Worm (Caenorhabditis elegans) whole organism, mixed stage, embryonic: Measurements from ENCODE around the gene T14G8.2.

ENCODE experiments used
- ceh-43 ChIP-seq: fragments of 200-800 bp; sonication (Bioruptor generic); optimal IDR thresholded peaks from 2 replicates; lab custom pipeline; 2018; ENCODE audit warnings: mild to moderate bottlenecking, missing genetic modification characterization, moderate library complexity, missing compliant biosample characterization
- ces-1 ChIP-seq: fragments of 150-350 bp; optimal IDR thresholded peaks from 2 replicates; lab custom pipeline; 2014; ENCODE audit warnings: missing biosample characterization, missing genetic modification reagents, missing genetic modification characterization
- flh-1 ChIP-seq: fragments of 200-800 bp; sonication (Bioruptor generic); optimal IDR thresholded peaks from 2 replicates; lab custom pipeline; 2018; ENCODE audit warnings: mild to moderate bottlenecking, missing genetic modification characterization, moderate library complexity, missing compliant biosample characterization
- lin-13 ChIP-seq: fragments of 150-350 bp; optimal IDR thresholded peaks from 2 replicates; lab custom pipeline; 2014; ENCODE audit warnings: missing biosample characterization, missing genetic modification characterization
- nhr-237 ChIP-seq: fragments of 150-350 bp; optimal IDR thresholded peaks from 2 replicates; lab custom pipeline; 2014; ENCODE audit warnings: missing biosample characterization, missing genetic modification characterization
- nhr-28 ChIP-seq: fragments of 150-350 bp; optimal IDR thresholded peaks from 2 replicates; lab custom pipeline; 2014; ENCODE audit warnings: missing biosample characterization, missing genetic modification characterization
- pha-4 ChIP-seq: fragments of 150-350 bp; optimal IDR thresholded peaks from 2 replicates; lab custom pipeline; 2018; ENCODE audit warnings: missing biosample characterization, missing genetic modification reagents, missing genetic modification characterization
- tbx-8 ChIP-seq: fragments of 200-800 bp; sonication (Bioruptor generic); optimal IDR thresholded peaks from 2 replicates; lab custom pipeline; 2018; ENCODE audit warnings: mild to moderate bottlenecking, missing genetic modification characterization, moderate library complexity, missing compliant biosample characterization
- unc-62 ChIP-seq: fragments of 150-350 bp; optimal IDR thresholded peaks from 2 replicates; lab custom pipeline; 2014; ENCODE audit warnings: missing biosample characterization, missing genetic modification reagents, missing genetic modification characterization
- ztf-11 ChIP-seq: fragments of 150-350 bp; optimal IDR thresholded peaks from 2 replicates; lab custom pipeline; 2014; ENCODE audit warnings: missing biosample characterization, missing genetic modification characterization

- no peak for TF ChIP-seq nhr-237
- no peak for TF ChIP-seq lin-13 (tag; lab: Kevin White, UChicago)
- TF ChIP-seq ztf-11 (tag; lab: Kevin White, UChicago) = no peak
- TF ChIP-seq nhr-28 = no peak
- TF ChIP-seq pha-4 (tag; lab: Kevin White, UChicago) = no peak
- no peak for TF ChIP-seq ceh-43 (GFP tag; lab: Kevin White, UChicago)
- no peak for TF ChIP-seq unc-62 (GFP tag; lab: Kevin White, UChicago)
- TF ChIP-seq flh-1 (GFP tag; lab: Kevin White, UChicago) = no peak
- TF ChIP-seq tbx-8 (GFP tag; lab: Kevin White, UChicago) = no peak
- TF ChIP-seq ces-1 = no peak
These were observed 17.8 kb downstream of the T14G8.2 start for ce11 chrX:12875649-12876048.
